Worm (Caenorhabditis elegans) whole organism, young adult: ENCODE data around the gene pik-1.

Experiments
- B0336.3 ChIP-seq: fragments of 200-800 bp; sonication (Bioruptor generic); IDR thresholded peaks from 2 replicates; pipeline ENCODE4 v1.3.6; 2022; ENCODE audit warnings: missing genetic modification characterization, missing compliant biosample characterization
- F22D6.2 ChIP-seq: sonication (generic microtip); optimal IDR thresholded peaks from 2 replicates; lab custom pipeline; 2016; ENCODE audit warnings: mild to moderate bottlenecking, missing genetic modification characterization, missing compliant biosample characterization
- F23B12.7 ChIP-seq: sonication (generic microtip); optimal IDR thresholded peaks from 2 replicates; lab custom pipeline; 2017; ENCODE audit warnings: missing genetic modification characterization, mild to moderate bottlenecking, missing compliant biosample characterization, antibody characterized with exemption, moderate library complexity; ENCODE audit not compliant: insufficient read depth
- F49E8.2 ChIP-seq: sonication (generic microtip); optimal IDR thresholded peaks from 3 replicates; lab custom pipeline; 2017; ENCODE audit warnings: missing genetic modification characterization, mild to moderate bottlenecking, missing compliant biosample characterization, antibody characterized with exemption, moderate library complexity; ENCODE audit not compliant: insufficient read depth
- K12H6.12 ChIP-seq: fragments of 200-800 bp; sonication (Bioruptor generic); optimal IDR thresholded peaks from 2 replicates; lab custom pipeline; 2018; ENCODE audit warnings: mild to moderate bottlenecking, missing genetic modification characterization, missing compliant biosample characterization
- Y53G8AR.9 ChIP-seq: fragments of 200-800 bp; sonication (Bioruptor generic); conservative IDR thresholded peaks from 2 replicates; pipeline ENCODE4 v1.3.6; 2022; ENCODE audit warnings: missing genetic modification reagents, missing genetic modification characterization, missing compliant biosample characterization
- Y56A3A.18 ChIP-seq: fragments of 200-800 bp; sonication (Bioruptor generic); IDR thresholded peaks from 2 replicates; pipeline ENCODE4 v1.3.6; 2022; ENCODE audit warnings: missing genetic modification reagents, missing genetic modification characterization, missing compliant biosample characterization
- Y79H2A.3 ChIP-seq: fragments of 200-800 bp; sonication (Bioruptor generic); conservative IDR thresholded peaks from 2 replicates; pipeline ENCODE4 v1.3.6; 2022; ENCODE audit warnings: missing genetic modification reagents, missing genetic modification characterization, missing compliant biosample characterization
- ZK185.1 ChIP-seq: sonication (generic microtip); optimal IDR thresholded peaks from 2 replicates; lab custom pipeline; 2016; ENCODE audit warnings: mild to moderate bottlenecking, missing genetic modification characterization, missing compliant biosample characterization; ENCODE audit not compliant: poor library complexity, severe bottlenecking
- athp-1 ChIP-seq: sonication (generic microtip); optimal IDR thresholded peaks from 2 replicates; lab custom pipeline; 2017; ENCODE audit warnings: mild to moderate bottlenecking, missing genetic modification characterization, missing compliant biosample characterization
- cebp-1 ChIP-seq, 2 experiments: fragments of 200-800 bp in 1 of 2; sonication (Bioruptor generic) in 1 of 2; sonication (generic microtip) in 1 of 2; IDR thresholded peaks in 1 of 2; optimal IDR thresholded peaks in 1 of 2; 2 replicates each; pipeline versions ENCODE4 v1.3.6 to Lab custom; 2017 to 2022; ENCODE audit warnings: missing compliant biosample characterization in 2 of 2, missing genetic modification characterization in 2 of 2, mild to moderate bottlenecking in 1 of 2, missing genetic modification reagents in 1 of 2, moderate library complexity in 1 of 2
- cebp-2 ChIP-seq: fragments of 200-800 bp; sonication (Bioruptor generic); IDR thresholded peaks from 2 replicates; pipeline ENCODE4 v1.3.6; 2022; ENCODE audit warnings: missing genetic modification characterization, missing compliant biosample characterization
- ceh-100 ChIP-seq: fragments of 200-800 bp; sonication (Bioruptor generic); IDR thresholded peaks from 2 replicates; pipeline ENCODE4 v1.3.6; 2022; ENCODE audit warnings: missing genetic modification reagents, missing genetic modification characterization, missing compliant biosample characterization
- ceh-27 ChIP-seq: fragments of 200-800 bp; sonication (Bioruptor generic); optimal IDR thresholded peaks from 2 replicates; lab custom pipeline; 2018; ENCODE audit warnings: mild to moderate bottlenecking, missing genetic modification characterization, moderate library complexity, missing compliant biosample characterization
- ceh-58 ChIP-seq: fragments of 200-800 bp; sonication (Bioruptor generic); IDR thresholded peaks from 2 replicates; pipeline ENCODE4 v1.3.6; 2022; ENCODE audit warnings: missing genetic modification characterization, missing compliant biosample characterization
- die-1 ChIP-seq: sonication (generic microtip); optimal IDR thresholded peaks from 2 replicates; lab custom pipeline; 2016; ENCODE audit warnings: missing genotype, mild to moderate bottlenecking, missing genetic modification characterization, missing compliant biosample characterization
- dox-1 ChIP-seq: fragments of 200-800 bp; sonication (Bioruptor generic); IDR thresholded peaks from 2 replicates; pipeline ENCODE4 v1.3.6; 2022; ENCODE audit warnings: missing genetic modification reagents, missing genetic modification characterization, missing compliant biosample characterization
- egl-44 ChIP-seq: fragments of 200-800 bp; sonication (Bioruptor generic); IDR thresholded peaks from 2 replicates; pipeline ENCODE4 v1.3.6; 2022; ENCODE audit warnings: missing genetic modification reagents, missing genetic modification characterization, missing compliant biosample characterization
- him-1 ChIP-seq: sonication (generic microtip); optimal IDR thresholded peaks from 2 replicates; lab custom pipeline; 2016; ENCODE audit warnings: missing genotype, missing genetic modification reagents, missing genetic modification characterization, missing compliant biosample characterization
- hlh-12 ChIP-seq: sonication (generic microtip); optimal IDR thresholded peaks from 2 replicates; lab custom pipeline; 2016; ENCODE audit warnings: missing genetic modification characterization, missing compliant biosample characterization
- hmg-1.2 ChIP-seq: fragments of 200-800 bp; sonication (Bioruptor generic); IDR thresholded peaks from 2 replicates; pipeline ENCODE4 v1.3.6; 2022; ENCODE audit warnings: missing genetic modification reagents, missing genetic modification characterization, missing compliant biosample characterization
- hmg-20 ChIP-seq: fragments of 200-800 bp; sonication (Bioruptor generic); IDR thresholded peaks from 2 replicates; pipeline ENCODE4 v1.3.6; 2022; ENCODE audit warnings: missing genetic modification reagents, missing genetic modification characterization, missing compliant biosample characterization
- hsf-1 ChIP-seq: fragments of 200-800 bp; sonication (Bioruptor generic); IDR thresholded peaks from 2 replicates; pipeline ENCODE4 v1.3.6; 2022; ENCODE audit warnings: missing genetic modification reagents, missing genetic modification characterization, missing compliant biosample characterization
- let-607 ChIP-seq, 2 experiments: fragments of 200-800 bp in 1 of 2; sonication (Bioruptor generic) in 1 of 2; sonication (generic microtip) in 1 of 2; optimal IDR thresholded peaks; 2 replicates each; lab custom pipeline; 2016 to 2018; ENCODE audit warnings: mild to moderate bottlenecking in 2 of 2, missing compliant biosample characterization in 2 of 2, missing genetic modification characterization in 2 of 2, moderate library complexity in 2 of 2, missing genotype in 1 of 2
- lsy-27 ChIP-seq: sonication (generic microtip); optimal IDR thresholded peaks from 2 replicates; lab custom pipeline; 2017; ENCODE audit warnings: missing genetic modification characterization, mild to moderate bottlenecking, missing compliant biosample characterization, antibody characterized with exemption, missing genotype, borderline replicate concordance; ENCODE audit not compliant: insufficient read depth
- madf-3 ChIP-seq: fragments of 200-800 bp; sonication (Bioruptor generic); IDR thresholded peaks from 2 replicates; pipeline ENCODE4 v1.3.6; 2022; ENCODE audit warnings: missing genetic modification reagents, missing genetic modification characterization, missing compliant biosample characterization
- mes-4 ChIP-seq: sonication (generic microtip); optimal IDR thresholded peaks from 2 replicates; lab custom pipeline; 2016; ENCODE audit warnings: missing genotype, missing genetic modification characterization, missing compliant biosample characterization
- nfya-2 ChIP-seq: fragments of 200-800 bp; sonication (Bioruptor generic); IDR thresholded peaks from 2 replicates; pipeline ENCODE4 v1.3.6; 2022; ENCODE audit warnings: missing genetic modification reagents, missing genetic modification characterization, missing compliant biosample characterization
- nfyb-1 ChIP-seq: fragments of 200-800 bp; sonication (Bioruptor generic); IDR thresholded peaks from 2 replicates; pipeline ENCODE4 v1.3.6; 2022; ENCODE audit warnings: missing genetic modification reagents, missing genetic modification characterization, missing compliant biosample characterization
- nhr-120 ChIP-seq: fragments of 200-800 bp; sonication (Bioruptor generic); IDR thresholded peaks from 2 replicates; pipeline ENCODE4 v1.3.6; 2022; ENCODE audit warnings: missing genetic modification characterization, missing compliant biosample characterization
- pbrm-1 ChIP-seq: fragments of 200-800 bp; sonication (Bioruptor generic); IDR thresholded peaks from 2 replicates; pipeline ENCODE4 v1.3.6; 2022; ENCODE audit warnings: missing genetic modification reagents, missing genetic modification characterization, missing compliant biosample characterization
- repo-1 ChIP-seq: sonication (generic microtip); optimal IDR thresholded peaks from 2 replicates; lab custom pipeline; 2017; ENCODE audit warnings: mild to moderate bottlenecking, missing genetic modification characterization, missing compliant biosample characterization
- rpc-1 ChIP-seq, 2 experiments: fragments of 150-350 bp in 1 of 2; sonication (generic microtip) in 1 of 2; optimal IDR thresholded peaks; 2 replicates each; lab custom pipeline; 2014 to 2018; ENCODE audit warnings: missing biosample characterization in 1 of 2, missing genetic modification characterization in 1 of 2, missing genetic modification reagents in 1 of 2, missing genotype in 1 of 2
- snpc-1.3 ChIP-seq: sonication (generic microtip); optimal IDR thresholded peaks from 2 replicates; lab custom pipeline; 2017; ENCODE audit warnings: missing genetic modification characterization, mild to moderate bottlenecking, missing compliant biosample characterization, antibody characterized with exemption, moderate library complexity, missing genotype, missing genetic modification reagents; ENCODE audit not compliant: insufficient read depth
- zim-3 ChIP-seq: sonication (generic microtip); optimal IDR thresholded peaks from 2 replicates; lab custom pipeline; 2017; ENCODE audit warnings: mild to moderate bottlenecking, missing genetic modification characterization, moderate library complexity, missing compliant biosample characterization
- ztf-18 ChIP-seq: sonication (generic microtip); optimal IDR thresholded peaks from 2 replicates; lab custom pipeline; 2016; ENCODE audit warnings: missing genotype, mild to moderate bottlenecking, missing genetic modification characterization, missing compliant biosample characterization
- ztf-26 ChIP-seq: sonication (generic microtip); optimal IDR thresholded peaks from 2 replicates; lab custom pipeline; 2017; ENCODE audit warnings: missing genetic modification characterization, missing compliant biosample characterization

Gene pik-1

DNA sequence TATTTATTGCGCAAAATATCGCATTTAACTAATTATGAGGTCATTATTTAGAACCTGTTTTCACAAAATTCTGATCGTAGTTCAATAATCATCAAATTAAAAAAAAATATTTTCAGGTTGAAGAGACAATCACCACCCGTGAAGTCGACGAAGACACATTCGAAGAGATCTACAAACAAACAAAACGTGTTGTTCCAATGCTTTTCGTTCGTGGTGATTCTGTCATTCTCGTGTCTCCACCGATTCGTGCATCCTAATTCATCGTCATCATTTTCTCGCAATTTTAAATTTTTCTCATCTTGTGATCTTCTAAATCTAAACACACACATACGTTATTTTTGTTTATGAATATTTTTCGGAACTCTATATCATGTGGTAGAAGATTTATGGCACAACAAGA lies 27.1 kb upstream of the pik-1 start (continued):
- TF ChIP-seq F23B12.7 (tag; lab: Kevin White, UChicago) (no peak), hmg-1.2 (GFP tag; lab: Robert Waterston, UW) (peak; percentile 21), madf-3 (0 out of 2 replicates have a peak, but pooled peaks have one; percentile 60), cebp-2 (GFP tag; lab: Robert Waterston, UW) (0 out of 2 replicates have a peak, but pooled peaks have one; percentile 32), cebp-1 (GFP tag; IDR thresholded peaks at IDR 0.05; lab: Robert Waterston, UW) (no peak), cebp-1 (tag; optimal IDR thresholded peaks at IDR 0.05; lab: Kevin White, UChicago) (peak; percentile 56), let-607 (tag; optimal IDR thresholded peaks at IDR 0.05; lab: Kevin White, UChicago) (no peak), athp-1 (no peak), ZK185.1 (tag; lab: Kevin White, UChicago) (peak; percentile 36), Y53G8AR.9 (GFP tag; lab: Robert Waterston, UW) (0 out of 2 replicates have a peak, but pooled peaks have one; percentile 57), ztf-18 (tag; lab: Kevin White, UChicago) (no peak), nfyb-1 (GFP tag; lab: Robert Waterston, UW) (0 out of 2 replicates have a peak, but pooled peaks have one; percentile 34), ceh-27 (GFP tag; lab: Kevin White, UChicago) (peak; percentile 18), him-1 (tag; lab: Kevin White, UChicago) (no peak), nfya-2 (GFP tag; lab: Robert Waterston, UW) (no peak), die-1 (tag; lab: Kevin White, UChicago) (no peak), snpc-1.3 (tag; lab: Kevin White, UChicago) (no peak), F22D6.2 (tag; lab: Kevin White, UChicago) (peak; percentile 29), Y56A3A.18 (GFP tag; lab: Robert Waterston, UW) (peak; percentile 67; the same call in 1 of the 2 replicates), B0336.3 (GFP tag; lab: Robert Waterston, UW) (peak; percentile 70)

ce11 chrIV:13389237-13389636 lies 26.6 kb upstream of the pik-1 start:
- no peak for TF ChIP-seq hmg-20 (GFP tag; lab: Robert Waterston, UW)
- TF ChIP-seq mes-4: no peak
- TF ChIP-seq F49E8.2 (tag; lab: Kevin White, UChicago): no peak
- TF ChIP-seq nhr-120: no peak
- 0 out of 2 replicates have a peak, but pooled peaks have one; percentile 6 for TF ChIP-seq pbrm-1
- TF ChIP-seq Y79H2A.3: no peak
- peak; percentile 74 for TF ChIP-seq ZK185.1 (tag; lab: Kevin White, UChicago)
- no peak for TF ChIP-seq dox-1 (GFP tag; lab: Robert Waterston, UW)

- TF ChIP-seq hlh-12 (tag; lab: Kevin White, UChicago): no peak
- peak; percentile 52 for TF ChIP-seq repo-1 (tag; lab: Kevin White, UChicago)
Observed at ce11 chrIV:13390770-13391169, 25.1 kb upstream of the pik-1 start.

DNA sequence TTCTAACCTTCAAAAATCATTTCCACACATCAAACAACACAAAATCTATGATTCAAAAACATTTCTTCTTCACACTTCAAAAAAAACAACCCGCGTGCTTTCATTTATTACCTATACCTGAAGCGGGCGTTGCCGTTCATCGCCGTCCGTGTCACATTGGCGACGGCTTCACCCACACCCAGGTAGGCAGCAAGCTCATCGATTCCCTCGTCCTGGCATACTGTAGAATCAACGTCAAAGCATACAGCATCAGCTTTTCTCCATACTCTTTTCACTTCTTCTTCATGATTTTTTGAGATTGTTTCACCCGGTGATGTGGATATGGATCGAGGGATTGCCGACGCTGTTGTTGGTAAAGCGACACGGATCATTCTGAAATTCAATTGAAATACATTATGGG lies 23.6 kb upstream of the pik-1 start:
- TF ChIP-seq lsy-27 (tag; lab: Kevin White, UChicago): no peak
- TF ChIP-seq F22D6.2 (tag; lab: Kevin White, UChicago): no peak
- no peak for TF ChIP-seq madf-3
- TF ChIP-seq K12H6.12 (tag; lab: Kevin White, UChicago): no peak
- TF ChIP-seq zim-3 (tag; lab: Kevin White, UChicago): peak; percentile 67
- TF ChIP-seq F49E8.2 (tag; lab: Kevin White, UChicago): no peak
- TF ChIP-seq egl-44 (GFP tag; lab: Robert Waterston, UW): no peak
- TF ChIP-seq hsf-1 (GFP tag; lab: Robert Waterston, UW): 0 out of 2 replicates have a peak, but pooled peaks have one; percentile 40
- 0 out of 2 replicates have a peak, but pooled peaks have one; percentile 28 for TF ChIP-seq dox-1 (GFP tag; lab: Robert Waterston, UW)
- no peak for TF ChIP-seq rpc-1 (optimal IDR thresholded peaks at IDR 0.05; lab: Kevin White, UChicago)
- no peak for TF ChIP-seq rpc-1 (tag; optimal IDR thresholded peaks at IDR 0.05; lab: Kevin White, UChicago)
- peak; percentile 35 for TF ChIP-seq ztf-26
- TF ChIP-seq Y79H2A.3: no peak
- TF ChIP-seq ceh-100 (GFP tag; lab: Robert Waterston, UW): no peak
- TF ChIP-seq ceh-58 (GFP tag; lab: Robert Waterston, UW): no peak
